Fruit fly (Drosophila melanogaster): ENCODE results near the gene mrn.

mrn gene

dm6 chr3L:15565829-15566433 lies 14.4 kb downstream of the mrn start, which contains the start of gene dop (continued):
- TF ChIP-seq pzg (GFP tag; optimal IDR thresholded peaks at IDR 0.05) (peak; percentile 80), CG2712 (tag; optimal IDR thresholded peaks at IDR 0.05) (no peak), usp (GFP tag; optimal IDR thresholded peaks at IDR 0.05) (no peak), CG2202 (tag; optimal IDR thresholded peaks at IDR 0.05) (no peak), CG15601 (tag; optimal IDR thresholded peaks at IDR 0.05) (no peak), corto (GFP tag; optimal IDR thresholded peaks at IDR 0.05) (peak; percentile 49), lab (GFP tag; optimal IDR thresholded peaks at IDR 0.05) (no peak), nom (GFP tag; optimal IDR thresholded peaks at IDR 0.05) (no peak), Pdp1 (GFP tag; optimal IDR thresholded peaks at IDR 0.05) (peak in 1 of 2 experiments; percentile 90), CG4730 (GFP tag; IDR thresholded peaks at IDR 0.05) (no peak), ash1 (GFP tag; optimal IDR thresholded peaks at IDR 0.05) (no peak), Ets97D (GFP tag; optimal IDR thresholded peaks at IDR 0.05) (peak; percentile 56), CG10267 (tag; optimal IDR thresholded peaks at IDR 0.05) (peak; percentile 54), CG16815 (GFP tag; optimal IDR thresholded peaks at IDR 0.05) (no peak), Myb (GFP tag; optimal IDR thresholded peaks at IDR 0.05) (peak; percentile 49), CG8290 (GFP tag; optimal IDR thresholded peaks at IDR 0.05) (peak; percentile 3), CG8290 (tag; optimal IDR thresholded peaks at IDR 0.05) (peak in 1 of 2 experiments; percentile 40), E2f2 (GFP tag; IDR thresholded peaks at IDR 0.05) (peak; percentile 88), CG2129 (GFP tag; IDR thresholded peaks at IDR 0.05; ENCODE audit: partially characterized antibody) (no peak), knrl (GFP tag; IDR thresholded peaks at IDR 0.05; ENCODE audit: partially characterized antibody) (peak; percentile 73), Camta (GFP tag; optimal IDR thresholded peaks at IDR 0.05) (peak; percentile 31), CG32532 (GFP tag; IDR thresholded peaks at IDR 0.05) (peak; percentile 49; the same call in 1 of the 2 replicates), vvl (GFP tag; IDR thresholded peaks at IDR 0.05) (peak; percentile 49), CG6254 (GFP tag; optimal IDR thresholded peaks at IDR 0.05) (no peak), YL-1 (GFP tag; optimal IDR thresholded peaks at IDR 0.05) (peak; percentile 24), CG3726 (GFP tag; IDR thresholded peaks at IDR 0.05) (no peak), NC2β (GFP tag; optimal IDR thresholded peaks at IDR 0.05) (peak; percentile 13), Sry-δ (GFP tag; optimal IDR thresholded peaks at IDR 0.05) (peak; percentile 95), twi (tag; optimal IDR thresholded peaks at IDR 0.05) (no peak), CG11560 (tag; IDR thresholded peaks at IDR 0.05) (no peak), CG30431 (GFP tag; optimal IDR thresholded peaks at IDR 0.05) (no peak), Rfx (GFP tag; IDR thresholded peaks at IDR 0.05) (peak; percentile 46), onecut (GFP tag; IDR thresholded peaks at IDR 0.05) (peak; percentile 67), gce (GFP tag; IDR thresholded peaks at IDR 0.05) (no peak), E2f1 (GFP tag; IDR thresholded peaks at IDR 0.05) (no peak), ab (GFP tag; optimal IDR thresholded peaks at IDR 0.05) (no peak), Sry-β (GFP tag; optimal IDR thresholded peaks at IDR 0.05) (peak; percentile 27), MTF-1 (GFP tag; optimal IDR thresholded peaks at IDR 0.05; ENCODE audit: borderline replicate concordance) (no peak), CG11093 (GFP tag; IDR thresholded peaks at IDR 0.05) (no peak), so (GFP tag; IDR thresholded peaks at IDR 0.05) (no peak), Drgx (GFP tag; IDR thresholded peaks at IDR 0.05) (no peak), CG9437 (GFP tag; optimal IDR thresholded peaks at IDR 0.05) (no peak), wor (GFP tag; IDR thresholded peaks at IDR 0.05) (no peak), Adf1 (GFP tag; IDR thresholded peaks at IDR 0.05) (no peak), CG33213 (GFP tag; optimal IDR thresholded peaks at IDR 0.05) (peak; percentile 34), salm (tag; optimal IDR thresholded peaks at IDR 0.05) (no peak), CG18011 (GFP tag; optimal IDR thresholded peaks at IDR 0.05) (no peak), CG4360 (GFP tag; IDR thresholded peaks at IDR 0.05) (peak; percentile 94), Dip3 (GFP tag; optimal IDR thresholded peaks at IDR 0.05) (no peak), CG9215 (GFP tag; IDR thresholded peaks at IDR 0.05) (no peak), CG5245 (GFP tag; optimal IDR thresholded peaks at IDR 0.05) (no peak)

Measured in whole organism, embryonic.